Worm (Caenorhabditis elegans) whole organism, L1 larva: ENCODE data around the gene lips-1.

Experiments used
- C04F5.9 ChIP-seq: sonication (generic microtip); optimal IDR thresholded peaks from 2 replicates; lab custom pipeline; 2016; ENCODE audit warnings: missing genetic modification characterization, missing compliant biosample characterization
- C16A3.4 ChIP-seq: fragments of 150-350 bp; optimal IDR thresholded peaks from 2 replicates; lab custom pipeline; 2014; ENCODE audit warnings: missing biosample characterization, missing genetic modification characterization
- F16B12.6 ChIP-seq: fragments of 150-350 bp; optimal IDR thresholded peaks from 2 replicates; lab custom pipeline; 2014; ENCODE audit warnings: missing biosample characterization, missing genetic modification characterization
- aha-1 ChIP-seq: fragments of 150-350 bp; optimal IDR thresholded peaks from 2 replicates; lab custom pipeline; 2014; ENCODE audit warnings: missing biosample characterization, missing genetic modification characterization
- alr-1 ChIP-seq: fragments of 200-800 bp; sonication (Bioruptor generic); optimal IDR thresholded peaks from 2 replicates; lab custom pipeline; 2018; ENCODE audit warnings: borderline replicate concordance, mild to moderate bottlenecking, missing genetic modification characterization, missing compliant biosample characterization
- blmp-1 ChIP-seq: fragments of 150-350 bp; optimal IDR thresholded peaks from 2 replicates; lab custom pipeline; 2014; ENCODE audit warnings: missing biosample characterization, missing genetic modification characterization
- ceh-8 ChIP-seq: fragments of 200-800 bp; sonication (Bioruptor generic); optimal IDR thresholded peaks from 2 replicates; lab custom pipeline; 2018; ENCODE audit warnings: mild to moderate bottlenecking, missing genetic modification characterization, moderate library complexity, missing compliant biosample characterization
- ces-1 ChIP-seq: fragments of 150-350 bp; optimal IDR thresholded peaks from 2 replicates; lab custom pipeline; 2014; ENCODE audit warnings: missing biosample characterization, missing genetic modification reagents, missing genetic modification characterization
- dpl-1 ChIP-seq, 3 experiments: fragments of 150-350 bp in 2 of 3; sonication (generic microtip) in 1 of 3; optimal IDR thresholded peaks; 2 replicates each; lab custom pipeline; 2014 to 2017; ENCODE audit warnings: missing biosample characterization in 3 of 3, missing genetic modification characterization in 3 of 3, missing genetic modification reagents in 3 of 3
- dsc-1 ChIP-seq: sonication (generic microtip); optimal IDR thresholded peaks from 2 replicates; lab custom pipeline; 2016; ENCODE audit warnings: mild to moderate bottlenecking, missing genetic modification characterization, missing compliant biosample characterization
- efl-1 ChIP-seq, 4 experiments: fragments of 150-350 bp; optimal IDR thresholded peaks in 3 of 4; peaks in 1 of 4; 1 replicate in 1 of 4; 2 replicates in 3 of 4; lab custom pipeline; 2014; ENCODE audit warnings: missing biosample characterization in 2 of 4, missing genetic modification characterization in 2 of 4, missing genetic modification reagents in 2 of 4
- elt-2 ChIP-seq: sonication (generic microtip); optimal IDR thresholded peaks from 2 replicates; lab custom pipeline; 2016; ENCODE audit warnings: missing genetic modification characterization, mild to moderate bottlenecking, inconsistent platforms, missing compliant biosample characterization, missing genetic modification reagents
- fkh-4 ChIP-seq: sonication (generic microtip); optimal IDR thresholded peaks from 2 replicates; lab custom pipeline; 2016; ENCODE audit warnings: missing compliant biosample characterization, missing genetic modification characterization, borderline replicate concordance
- fkh-8 ChIP-seq: sonication (generic microtip); optimal IDR thresholded peaks from 2 replicates; lab custom pipeline; 2016; ENCODE audit warnings: mild to moderate bottlenecking, missing genetic modification characterization, missing compliant biosample characterization
- hlh-17 ChIP-seq: fragments of 200-800 bp; sonication (Bioruptor generic); optimal IDR thresholded peaks from 2 replicates; lab custom pipeline; 2018; ENCODE audit warnings: missing genetic modification characterization, mild to moderate bottlenecking, missing compliant biosample characterization, moderate library complexity, borderline replicate concordance
- hpl-2 ChIP-seq: fragments of 150-350 bp; optimal IDR thresholded peaks from 2 replicates; lab custom pipeline; 2014; ENCODE audit warnings: missing biosample characterization, missing genetic modification reagents, missing genetic modification characterization
- isw-1 ChIP-seq: fragments of 200-800 bp; sonication (Bioruptor generic); IDR thresholded peaks from 2 replicates; pipeline ENCODE4 v1.3.6; 2022; ENCODE audit warnings: missing genetic modification characterization, missing compliant biosample characterization
- jun-1 ChIP-seq: fragments of 150-350 bp; optimal IDR thresholded peaks from 2 replicates; lab custom pipeline; 2014; ENCODE audit warnings: missing biosample characterization, missing genetic modification reagents, missing genetic modification characterization
- lin-14 ChIP-seq: fragments of 200-800 bp; sonication (Bioruptor generic); optimal IDR thresholded peaks from 2 replicates; lab custom pipeline; 2018; ENCODE audit warnings: mild to moderate bottlenecking, missing genetic modification characterization, moderate library complexity, missing compliant biosample characterization
- lin-35 ChIP-seq, 2 experiments: fragments of 150-350 bp; optimal IDR thresholded peaks; 2 replicates each; lab custom pipeline; 2014; ENCODE audit warnings: missing biosample characterization in 2 of 2, missing genetic modification characterization in 2 of 2, missing genetic modification reagents in 2 of 2
- lir-3 ChIP-seq: sonication (generic microtip); optimal IDR thresholded peaks from 2 replicates; lab custom pipeline; 2016; ENCODE audit warnings: mild to moderate bottlenecking, missing genetic modification characterization, moderate library complexity, missing compliant biosample characterization; ENCODE audit not compliant: poor library complexity
- lsy-2 ChIP-seq, 2 experiments: fragments of 150-350 bp; optimal IDR thresholded peaks; 2 replicates each; lab custom pipeline; 2014; ENCODE audit warnings: missing biosample characterization in 2 of 2, missing genetic modification characterization in 2 of 2
- mab-9 ChIP-seq: fragments of 200-800 bp; sonication (Bioruptor generic); IDR thresholded peaks from 2 replicates; pipeline ENCODE4 v1.3.6; 2022; ENCODE audit warnings: missing genetic modification reagents, missing genetic modification characterization, missing compliant biosample characterization
- mep-1 ChIP-seq: fragments of 150-350 bp; optimal IDR thresholded peaks from 2 replicates; lab custom pipeline; 2014; ENCODE audit warnings: missing biosample characterization, missing genetic modification characterization
- nhr-19 ChIP-seq: fragments of 200-800 bp; sonication (Bioruptor generic); conservative IDR thresholded peaks from 2 replicates; pipeline ENCODE4 v1.3.6; 2022; ENCODE audit warnings: missing genetic modification characterization, missing compliant biosample characterization
- nhr-28 ChIP-seq: fragments of 150-350 bp; optimal IDR thresholded peaks from 2 replicates; lab custom pipeline; 2014; ENCODE audit warnings: missing biosample characterization, missing genetic modification characterization
- nhr-47 ChIP-seq: sonication (generic microtip); optimal IDR thresholded peaks from 2 replicates; lab custom pipeline; 2016; ENCODE audit warnings: mild to moderate bottlenecking, missing genetic modification characterization, moderate library complexity, missing compliant biosample characterization
- nhr-71 ChIP-seq: sonication (generic microtip); optimal IDR thresholded peaks from 2 replicates; lab custom pipeline; 2016; ENCODE audit warnings: mild to moderate bottlenecking, missing genetic modification characterization, moderate library complexity, missing compliant biosample characterization
- nhr-90 ChIP-seq: sonication (generic microtip); optimal IDR thresholded peaks from 2 replicates; lab custom pipeline; 2016; ENCODE audit warnings: mild to moderate bottlenecking, missing genetic modification characterization, missing compliant biosample characterization; ENCODE audit not compliant: poor library complexity
- pag-3 ChIP-seq: sonication (generic microtip); optimal IDR thresholded peaks from 2 replicates; lab custom pipeline; 2017; ENCODE audit warnings: missing genetic modification characterization, mild to moderate bottlenecking, missing compliant biosample characterization, antibody characterized with exemption, borderline replicate concordance; ENCODE audit not compliant: insufficient read depth
- rnt-1 ChIP-seq: sonication (generic microtip); optimal IDR thresholded peaks from 2 replicates; lab custom pipeline; 2016; ENCODE audit warnings: mild to moderate bottlenecking, missing genetic modification characterization, moderate library complexity, missing compliant biosample characterization
- sox-4 ChIP-seq: sonication (generic microtip); optimal IDR thresholded peaks from 2 replicates; lab custom pipeline; 2016; ENCODE audit warnings: missing genetic modification characterization, missing compliant biosample characterization
- swsn-7 ChIP-seq: sonication (generic microtip); optimal IDR thresholded peaks from 2 replicates; lab custom pipeline; 2016; ENCODE audit warnings: missing genetic modification characterization, missing compliant biosample characterization
- unc-130 ChIP-seq: fragments of 150-350 bp; optimal IDR thresholded peaks from 2 replicates; lab custom pipeline; 2017; ENCODE audit warnings: missing biosample characterization, missing genetic modification characterization, inconsistent platforms
- unc-30 ChIP-seq: sonication (generic microtip); optimal IDR thresholded peaks from 2 replicates; lab custom pipeline; 2017; ENCODE audit warnings: missing biosample characterization, missing genetic modification characterization
- unc-62 ChIP-seq: fragments of 150-350 bp; optimal IDR thresholded peaks from 2 replicates; lab custom pipeline; 2014; ENCODE audit warnings: missing biosample characterization, missing genetic modification reagents, missing genetic modification characterization
- unc-86 ChIP-seq: sonication (generic microtip); optimal IDR thresholded peaks from 2 replicates; lab custom pipeline; 2016; ENCODE audit warnings: missing genetic modification characterization, missing compliant biosample characterization
- unc-98 ChIP-seq: fragments of 200-800 bp; sonication (Bioruptor generic); IDR thresholded peaks from 2 replicates; pipeline ENCODE4 v1.3.6; 2022; ENCODE audit warnings: missing genetic modification characterization, missing compliant biosample characterization
- vab-15 ChIP-seq: sonication (generic microtip); optimal IDR thresholded peaks from 2 replicates; lab custom pipeline; 2017; ENCODE audit warnings: missing genotype, mild to moderate bottlenecking, missing genetic modification characterization, missing compliant biosample characterization
- xbp-1 ChIP-seq: sonication (generic microtip); optimal IDR thresholded peaks from 2 replicates; lab custom pipeline; 2016; ENCODE audit warnings: missing genetic modification characterization, missing compliant biosample characterization
- zag-1 ChIP-seq: fragments of 150-350 bp; optimal IDR thresholded peaks from 2 replicates; lab custom pipeline; 2014; ENCODE audit warnings: missing biosample characterization, missing genetic modification characterization
- zip-4 ChIP-seq: fragments of 200-800 bp; sonication (Bioruptor generic); optimal IDR thresholded peaks from 2 replicates; lab custom pipeline; 2018; ENCODE audit warnings: mild to moderate bottlenecking, missing genetic modification characterization, moderate library complexity, missing compliant biosample characterization
- ztf-4 ChIP-seq: fragments of 150-350 bp; optimal IDR thresholded peaks from 2 replicates; lab custom pipeline; 2014; ENCODE audit warnings: missing biosample characterization, missing genetic modification characterization

The lips-1 gene

DNA sequence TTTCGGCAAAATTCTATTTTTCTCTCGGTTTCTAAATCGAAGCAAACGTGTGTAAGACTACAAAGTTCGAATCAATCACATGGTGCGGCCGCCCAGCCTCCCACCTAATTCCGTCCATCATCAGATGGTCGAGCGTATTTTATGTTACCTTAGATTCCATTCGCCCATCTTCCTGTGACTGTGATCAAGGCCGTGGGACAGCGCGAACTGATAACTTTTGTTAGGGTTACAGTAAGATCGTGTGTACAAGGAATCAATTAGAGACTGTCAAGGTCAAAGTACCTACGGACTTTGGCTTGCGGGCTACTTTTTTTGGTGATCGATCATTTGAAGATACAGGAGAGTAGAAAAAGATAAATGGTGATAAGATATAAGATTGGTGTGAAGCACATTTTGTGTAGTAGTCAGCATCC is 30.5 kb downstream of the lips-1 start (continued):
- peak; percentile 65 for TF ChIP-seq jun-1 (tag; lab: Kevin White, UChicago)
- peak in 1 of 2 experiments; percentile 82 for TF ChIP-seq lin-35 (GFP tag; optimal IDR thresholded peaks at IDR 0.05; lab: Kevin White, UChicago)
- TF ChIP-seq isw-1 (GFP tag; lab: Robert Waterston, UW) = no peak
- no peak for TF ChIP-seq zag-1 (tag; lab: Kevin White, UChicago)
- peak; percentile 94 for TF ChIP-seq nhr-19
- TF ChIP-seq dsc-1 = no peak
- no peak for TF ChIP-seq ces-1 (GFP tag; lab: Kevin White, UChicago)
- no peak for TF ChIP-seq elt-2 (tag; lab: Kevin White, UChicago)
- peak; percentile 68 for TF ChIP-seq nhr-47 (tag; lab: Kevin White, UChicago)
- peak; percentile 61 to 87 for TF ChIP-seq lsy-2 (tag; optimal IDR thresholded peaks at IDR 0.05; lab: Kevin White, UChicago)
- TF ChIP-seq nhr-28 (tag; lab: Kevin White, UChicago) = peak; percentile 22
- TF ChIP-seq hlh-17 (GFP tag; lab: Kevin White, UChicago) = no peak
- no peak for TF ChIP-seq fkh-4 (tag; lab: Kevin White, UChicago)
- TF ChIP-seq unc-30 = no peak
- no peak for TF ChIP-seq aha-1 (tag; lab: Kevin White, UChicago)
- TF ChIP-seq alr-1 (tag; lab: Kevin White, UChicago) = no peak
- peak; percentile 41 for TF ChIP-seq xbp-1 (tag; lab: Kevin White, UChicago)
- TF ChIP-seq swsn-7 (tag; lab: Kevin White, UChicago) = peak; percentile 33
- no peak for TF ChIP-seq ztf-4 (tag; lab: Kevin White, UChicago)
- no peak for TF ChIP-seq F16B12.6 (tag; lab: Kevin White, UChicago)
- TF ChIP-seq C04F5.9 (tag; lab: Kevin White, UChicago) = no peak
- no peak for TF ChIP-seq lir-3 (tag; lab: Kevin White, UChicago)
- peak in 1 of 2 experiments; percentile 18 for TF ChIP-seq efl-1 (optimal IDR thresholded peaks at IDR 0.05; lab: Kevin White, UChicago)
- TF ChIP-seq efl-1 (GFP tag; optimal IDR thresholded peaks at IDR 0.05 in 1 of 2; lab: Kevin White, UChicago) = peak in 1 of 2 experiments; percentile 92
- no peak for TF ChIP-seq unc-62 (GFP tag; lab: Kevin White, UChicago)
- peak; percentile 45 for TF ChIP-seq pag-3 (tag; lab: Kevin White, UChicago)
- TF ChIP-seq hpl-2 = no peak
- peak; percentile 48 for TF ChIP-seq vab-15 (tag; lab: Kevin White, UChicago)
- TF ChIP-seq nhr-90 (tag; lab: Kevin White, UChicago) = peak; percentile 89
- TF ChIP-seq blmp-1 = peak; percentile 92
- TF ChIP-seq zip-4 (GFP tag; lab: Kevin White, UChicago) = no peak
- TF ChIP-seq unc-130 = peak; percentile 86
- peak; percentile 61 for TF ChIP-seq rnt-1
- peak; percentile 91 for TF ChIP-seq lin-14 (GFP tag; lab: Kevin White, UChicago)
- peak; percentile 62 for TF ChIP-seq mep-1
- no peak for TF ChIP-seq unc-98
- TF ChIP-seq mab-9 (GFP tag; lab: Robert Waterston, UW) = peak; percentile 35; the same call in 1 of the 2 replicates
- TF ChIP-seq sox-4 (tag; lab: Kevin White, UChicago) = no peak
- TF ChIP-seq nhr-71 = peak; percentile 94
- no peak for TF ChIP-seq ceh-8 (GFP tag; lab: Kevin White, UChicago)
- TF ChIP-seq C16A3.4 (tag; lab: Kevin White, UChicago) = peak; percentile 68
- no peak for TF ChIP-seq fkh-8 (tag; lab: Kevin White, UChicago)
- no peak for TF ChIP-seq unc-86
- peak; percentile 14 to 32 (median 17) for TF ChIP-seq dpl-1 (GFP tag; optimal IDR thresholded peaks at IDR 0.05; lab: Kevin White, UChicago)
- TF ChIP-seq, all 84 proteins: peak for 35
